Worm (Caenorhabditis elegans): ENCODE measurements around the gene lab-2.

DNA sequence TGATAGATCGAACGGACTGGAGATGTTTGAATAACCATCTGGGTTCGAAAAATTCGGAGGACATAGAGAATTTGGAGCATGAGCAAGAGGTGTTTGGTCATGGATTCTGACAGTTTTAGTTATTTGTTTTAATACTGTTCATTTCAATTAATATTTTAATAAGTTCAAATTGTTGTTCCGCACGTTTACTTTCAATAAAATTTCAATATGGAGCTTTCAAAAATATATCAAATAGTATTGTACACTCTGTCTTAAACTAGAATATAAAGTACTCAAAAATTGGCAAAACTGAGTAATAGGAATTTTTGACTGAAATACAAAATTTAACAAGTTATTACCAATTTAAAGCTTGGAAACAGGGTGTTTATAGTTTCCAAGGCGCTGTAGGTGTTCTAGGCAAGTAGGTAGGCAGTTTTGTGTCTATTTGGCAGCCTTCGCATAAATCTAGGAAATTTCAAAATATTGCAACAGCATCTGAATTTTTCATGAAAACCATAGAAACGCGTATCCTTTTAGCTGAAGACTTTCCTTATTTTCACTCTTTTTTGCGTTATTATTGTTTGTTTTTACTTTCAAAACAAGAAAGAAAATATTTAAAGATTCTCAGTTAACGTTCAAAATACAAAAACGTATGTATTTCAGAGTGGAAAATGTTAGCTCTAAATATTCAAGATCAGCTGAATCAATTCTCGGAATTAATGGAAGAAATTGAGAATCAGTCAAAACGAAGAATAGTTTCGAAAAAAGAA, 37.8 kb upstream of the lab-2 start, which contains the start of the genes T20B12.5 and T20B12.4:
- no peak for TF ChIP-seq aly-2 (tag; optimal IDR thresholded peaks at IDR 0.05)
- no peak for TF ChIP-seq fos-1 (tag; optimal IDR thresholded peaks at IDR 0.05)
- no peak for TF ChIP-seq mdl-1 (tag; optimal IDR thresholded peaks at IDR 0.05)
- no peak for TF ChIP-seq tbx-2 (tag; optimal IDR thresholded peaks at IDR 0.05)
- no peak for TF ChIP-seq ztf-4 (tag; optimal IDR thresholded peaks at IDR 0.05)
- TF ChIP-seq ama-1 (optimal IDR thresholded peaks at IDR 0.05), result no peak
- no peak for TF ChIP-seq nhr-77 (tag; optimal IDR thresholded peaks at IDR 0.05)
- TF ChIP-seq eor-1 (tag; optimal IDR thresholded peaks at IDR 0.05), result no peak
- no peak for TF ChIP-seq nfya-1 (tag; optimal IDR thresholded peaks at IDR 0.05; ENCODE audit: insufficient read depth)
- no peak for TF ChIP-seq unc-62 (GFP tag; optimal IDR thresholded peaks at IDR 0.05)
- no peak for TF ChIP-seq skn-1 (tag; optimal IDR thresholded peaks at IDR 0.05)
- TF ChIP-seq snpc-4 (tag; optimal IDR thresholded peaks at IDR 0.05), result no peak
- no peak for TF ChIP-seq lin-39 (tag; optimal IDR thresholded peaks at IDR 0.05)
